Worm (Caenorhabditis elegans) whole organism, L2 larva: ENCODE measurements around the gene nhr-71.
A peak's percentile ranks its signal among the peaks of the same experiment; 100 is the strongest.

Source experiments
- C34F6.9 ChIP-seq: fragments of 150-350 bp; optimal IDR thresholded peaks from 2 replicates; lab custom pipeline; 2014; ENCODE audit warnings: missing biosample characterization, missing genetic modification characterization
- F13H6.1 ChIP-seq: sonication (generic microtip); optimal IDR thresholded peaks from 2 replicates; lab custom pipeline; 2016; ENCODE audit warnings: missing genetic modification characterization, missing compliant biosample characterization
- R02D3.7 ChIP-seq: fragments of 150-350 bp; optimal IDR thresholded peaks from 2 replicates; lab custom pipeline; 2014; ENCODE audit warnings: missing biosample characterization, missing genetic modification characterization
- Y55F3AM.14 ChIP-seq: fragments of 200-800 bp; sonication (Bioruptor generic); optimal IDR thresholded peaks from 2 replicates; lab custom pipeline; 2018; ENCODE audit warnings: mild to moderate bottlenecking, missing genetic modification characterization, missing compliant biosample characterization
- ZK546.5 ChIP-seq: sonication (generic microtip); optimal IDR thresholded peaks from 2 replicates; lab custom pipeline; 2017; ENCODE audit warnings: missing biosample characterization, missing genetic modification characterization
- alr-1 ChIP-seq: fragments of 150-350 bp; optimal IDR thresholded peaks from 2 replicates; lab custom pipeline; 2014; ENCODE audit warnings: missing biosample characterization, missing genetic modification characterization
- aly-2 ChIP-seq: fragments of 150-350 bp; optimal IDR thresholded peaks from 2 replicates; lab custom pipeline; 2014; ENCODE audit warnings: missing biosample characterization, missing genetic modification characterization
- ama-1 ChIP-seq: fragments of 150-350 bp; optimal IDR thresholded peaks from 2 replicates; lab custom pipeline; 2018; ENCODE audit warnings: inconsistent platforms
- blmp-1 ChIP-seq: sonication (generic microtip); optimal IDR thresholded peaks from 2 replicates; lab custom pipeline; 2017; ENCODE audit warnings: missing genetic modification characterization, mild to moderate bottlenecking, missing compliant biosample characterization, antibody characterized with exemption, moderate library complexity; ENCODE audit not compliant: insufficient read depth
- ceh-16 ChIP-seq: fragments of 150-350 bp; optimal IDR thresholded peaks from 2 replicates; lab custom pipeline; 2014; ENCODE audit warnings: missing biosample characterization, missing genetic modification characterization
- ceh-82 ChIP-seq: fragments of 150-350 bp; optimal IDR thresholded peaks from 2 replicates; lab custom pipeline; 2014; ENCODE audit warnings: missing biosample characterization, missing genetic modification characterization
- crh-2 ChIP-seq: sonication (generic microtip); optimal IDR thresholded peaks from 2 replicates; lab custom pipeline; 2017; ENCODE audit warnings: missing biosample characterization, missing genetic modification characterization
- egl-27 ChIP-seq: sonication (generic microtip); optimal IDR thresholded peaks from 3 replicates; lab custom pipeline; 2017; ENCODE audit warnings: missing biosample characterization, missing genetic modification reagents, missing genetic modification characterization
- fos-1 ChIP-seq: fragments of 150-350 bp; optimal IDR thresholded peaks from 2 replicates; lab custom pipeline; 2014; ENCODE audit warnings: missing biosample characterization, missing genetic modification characterization
- gmeb-1 ChIP-seq: fragments of 150-350 bp; optimal IDR thresholded peaks from 2 replicates; lab custom pipeline; 2014; ENCODE audit warnings: missing biosample characterization, missing genetic modification characterization
- lin-11 ChIP-seq: fragments of 150-350 bp; sonication (generic microtip); optimal IDR thresholded peaks from 2 replicates; lab custom pipeline; 2014; ENCODE audit warnings: missing biosample characterization, missing genetic modification characterization, inconsistent platforms, mixed read lengths
- lin-13 ChIP-seq: fragments of 150-350 bp; optimal IDR thresholded peaks from 2 replicates; lab custom pipeline; 2014; ENCODE audit warnings: missing biosample characterization, missing genetic modification reagents, missing genetic modification characterization
- lin-39 ChIP-seq: fragments of 150-350 bp; optimal IDR thresholded peaks from 2 replicates; lab custom pipeline; 2014; ENCODE audit warnings: missing biosample characterization, missing genetic modification reagents, missing genetic modification characterization
- lsy-2 ChIP-seq, 2 experiments: fragments of 150-350 bp in 1 of 2; sonication (generic microtip) in 1 of 2; optimal IDR thresholded peaks; 2 replicates each; lab custom pipeline; 2014 to 2017; ENCODE audit warnings: missing biosample characterization in 2 of 2, missing genetic modification characterization in 2 of 2
- mab-5 ChIP-seq: fragments of 150-350 bp; optimal IDR thresholded peaks from 2 replicates; lab custom pipeline; 2014; ENCODE audit warnings: missing biosample characterization, missing genetic modification characterization
- mbf-1 ChIP-seq: sonication (generic microtip); optimal IDR thresholded peaks from 2 replicates; lab custom pipeline; 2017; ENCODE audit warnings: missing biosample characterization, missing genetic modification characterization
- mdl-1 ChIP-seq, 2 experiments: fragments of 150-350 bp in 1 of 2; sonication (generic microtip) in 1 of 2; optimal IDR thresholded peaks; 2 replicates each; lab custom pipeline; 2017; ENCODE audit warnings: missing biosample characterization in 2 of 2, missing genetic modification characterization in 2 of 2
- nhr-10 ChIP-seq: sonication (generic microtip); optimal IDR thresholded peaks from 2 replicates; lab custom pipeline; 2017; ENCODE audit warnings: missing biosample characterization, missing genetic modification characterization
- nhr-11 ChIP-seq: fragments of 150-350 bp; optimal IDR thresholded peaks from 2 replicates; lab custom pipeline; 2014; ENCODE audit warnings: missing biosample characterization, missing genetic modification characterization
- nhr-12 ChIP-seq: fragments of 150-350 bp; optimal IDR thresholded peaks from 2 replicates; lab custom pipeline; 2014; ENCODE audit warnings: missing biosample characterization, missing genetic modification characterization
- nhr-129 ChIP-seq: fragments of 150-350 bp; optimal IDR thresholded peaks from 2 replicates; lab custom pipeline; 2014; ENCODE audit warnings: missing biosample characterization, missing genetic modification characterization
- nhr-21 ChIP-seq: fragments of 150-350 bp; optimal IDR thresholded peaks from 2 replicates; lab custom pipeline; 2014; ENCODE audit warnings: missing biosample characterization, missing genetic modification characterization
- nhr-23 ChIP-seq: fragments of 150-350 bp; optimal IDR thresholded peaks from 2 replicates; lab custom pipeline; 2014; ENCODE audit warnings: missing biosample characterization, missing genetic modification reagents, missing genetic modification characterization
- nhr-237 ChIP-seq: fragments of 150-350 bp; optimal IDR thresholded peaks from 2 replicates; lab custom pipeline; 2014; ENCODE audit warnings: missing biosample characterization, missing genetic modification characterization
- nhr-25 ChIP-seq: fragments of 150-350 bp; sonication (generic microtip); optimal IDR thresholded peaks from 3 replicates; lab custom pipeline; 2014; ENCODE audit warnings: missing biosample characterization, missing genetic modification characterization
- nhr-6 ChIP-seq: fragments of 150-350 bp; optimal IDR thresholded peaks from 2 replicates; lab custom pipeline; 2014; ENCODE audit warnings: missing biosample characterization, missing genetic modification characterization
- nhr-77 ChIP-seq: fragments of 150-350 bp; optimal IDR thresholded peaks from 2 replicates; lab custom pipeline; 2014; ENCODE audit warnings: missing biosample characterization, missing genetic modification characterization
- peb-1 ChIP-seq: fragments of 150-350 bp; optimal IDR thresholded peaks from 2 replicates; lab custom pipeline; 2014; ENCODE audit warnings: missing biosample characterization, missing genetic modification characterization
- sem-4 ChIP-seq: fragments of 150-350 bp; optimal IDR thresholded peaks from 2 replicates; lab custom pipeline; 2014; ENCODE audit warnings: missing biosample characterization, missing genetic modification reagents, missing genetic modification characterization
- sma-3 ChIP-seq: sonication (generic microtip); optimal IDR thresholded peaks from 2 replicates; lab custom pipeline; 2016; ENCODE audit warnings: missing genetic modification reagents, missing genetic modification characterization, missing compliant biosample characterization
- sma-9 ChIP-seq, 2 experiments: fragments of 150-350 bp in 1 of 2; sonication (generic microtip) in 1 of 2; optimal IDR thresholded peaks; 2 replicates each; lab custom pipeline; 2014 to 2016; ENCODE audit warnings: missing genetic modification characterization in 2 of 2, mild to moderate bottlenecking in 1 of 2, missing biosample characterization in 1 of 2, missing compliant biosample characterization in 1 of 2, missing genetic modification reagents in 1 of 2, moderate library complexity in 1 of 2
- snpc-4 ChIP-seq: fragments of 150-350 bp; optimal IDR thresholded peaks from 2 replicates; lab custom pipeline; 2014; ENCODE audit warnings: missing biosample characterization, missing genetic modification characterization
- unc-55 ChIP-seq: fragments of 150-350 bp; sonication (generic microtip); optimal IDR thresholded peaks from 3 replicates; lab custom pipeline; 2014; ENCODE audit warnings: missing biosample characterization, missing genetic modification reagents, missing genetic modification characterization
- unc-62 ChIP-seq: fragments of 150-350 bp; optimal IDR thresholded peaks from 2 replicates; lab custom pipeline; 2014; ENCODE audit warnings: missing biosample characterization, missing genetic modification reagents, missing genetic modification characterization
- zag-1 ChIP-seq: fragments of 150-350 bp; optimal IDR thresholded peaks from 2 replicates; lab custom pipeline; 2014; ENCODE audit warnings: missing biosample characterization, missing genetic modification characterization
- ztf-1 ChIP-seq: fragments of 200-800 bp; sonication (Bioruptor generic); conservative IDR thresholded peaks from 2 replicates; pipeline ENCODE4 v1.3.6; 2022; ENCODE audit warnings: missing genetic modification characterization, missing compliant biosample characterization
- ztf-11 ChIP-seq: sonication (generic microtip); optimal IDR thresholded peaks from 2 replicates; lab custom pipeline; 2017; ENCODE audit warnings: missing biosample characterization, missing genetic modification characterization
- ztf-4 ChIP-seq: fragments of 150-350 bp; optimal IDR thresholded peaks from 2 replicates; lab custom pipeline; 2014; ENCODE audit warnings: missing biosample characterization, missing genetic modification characterization

Gene nhr-71

ce11 chrX:13726874-13727343 is 20.2 kb upstream of the nhr-71 start, which contains the start of gene pix-1 (continued):
- TF ChIP-seq sem-4 (peak; percentile 67), R02D3.7 (tag; lab: Kevin White, UChicago) (no peak), sma-9 (GFP tag; optimal IDR thresholded peaks at IDR 0.05; lab: Kevin White, UChicago) (peak; percentile 85), sma-9 (tag; optimal IDR thresholded peaks at IDR 0.05; lab: Kevin White, UChicago) (no peak), lsy-2 (tag; optimal IDR thresholded peaks at IDR 0.05; lab: Kevin White, UChicago) (peak in 1 of 2 experiments; percentile 69), nhr-6 (peak; percentile 2), peb-1 (tag; lab: Kevin White, UChicago) (no peak), fos-1 (peak; percentile 64), lin-11 (tag; lab: Kevin White, UChicago) (peak; percentile 11), mab-5 (tag; lab: Kevin White, UChicago) (peak; percentile 50)

ce11 chrX:13728991-13729390 is 18.1 kb upstream of the nhr-71 start:
- no peak for TF ChIP-seq egl-27 (tag; lab: Kevin White, UChicago)
- no peak for TF ChIP-seq ama-1 (lab: Kevin White, UChicago)
- TF ChIP-seq ZK546.5 (tag; lab: Kevin White, UChicago), result no peak
- TF ChIP-seq nhr-23 (tag; lab: Kevin White, UChicago), result no peak
- TF ChIP-seq crh-2 (tag; lab: Kevin White, UChicago), result no peak
- no peak for TF ChIP-seq nhr-21 (tag; lab: Kevin White, UChicago)
- TF ChIP-seq nhr-11 (tag; lab: Kevin White, UChicago), result no peak

DNA sequence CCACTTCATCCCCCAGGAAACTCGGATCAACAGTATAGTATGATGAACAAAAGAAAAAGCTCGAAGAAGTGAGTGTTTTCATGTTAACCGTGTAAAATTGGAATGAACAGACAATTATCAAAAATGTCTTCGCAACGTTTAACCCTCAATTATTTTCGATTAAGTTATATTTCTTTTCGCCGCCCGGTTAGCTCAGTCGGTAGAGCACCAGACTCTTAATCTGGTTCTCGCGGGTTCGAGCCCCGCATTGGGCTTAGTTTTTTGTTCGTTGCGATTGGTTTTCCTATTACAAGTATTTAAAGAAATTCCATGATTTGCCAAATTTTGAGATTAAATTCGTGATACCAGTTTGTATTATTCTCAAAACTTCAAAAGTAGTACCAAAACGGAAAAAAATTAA is 17.4 kb upstream of the nhr-71 start:
- TF ChIP-seq nhr-21 (tag; lab: Kevin White, UChicago), result no peak
- no peak for TF ChIP-seq ceh-82 (tag; lab: Kevin White, UChicago)
- no peak for TF ChIP-seq blmp-1 (tag; lab: Kevin White, UChicago)
- no peak for TF ChIP-seq ama-1 (lab: Kevin White, UChicago)
- TF ChIP-seq ztf-4 (tag; lab: Kevin White, UChicago), result no peak
- no peak for TF ChIP-seq F13H6.1
- no peak for TF ChIP-seq nhr-77 (tag; lab: Kevin White, UChicago)
- no peak for TF ChIP-seq mdl-1 (tag; optimal IDR thresholded peaks at IDR 0.05; lab: Kevin White, UChicago)
- no peak for TF ChIP-seq nhr-10
- TF ChIP-seq nhr-23 (tag; lab: Kevin White, UChicago), result no peak
- no peak for TF ChIP-seq ztf-1 (GFP tag; lab: Robert Waterston, UW)
- no peak for TF ChIP-seq aly-2 (tag; lab: Kevin White, UChicago)
- no peak for TF ChIP-seq lin-13 (GFP tag; lab: Kevin White, UChicago)
- no peak for TF ChIP-seq lin-39 (tag; lab: Kevin White, UChicago)

ce11 chrX:13730209-13730975 is 16.7 kb upstream of the nhr-71 start:
- TF ChIP-seq nhr-12 (no peak), ztf-11 (tag; lab: Kevin White, UChicago) (no peak), blmp-1 (tag; lab: Kevin White, UChicago) (peak; percentile 33), gmeb-1 (tag; lab: Kevin White, UChicago) (peak; percentile 26), C34F6.9 (tag; lab: Kevin White, UChicago) (no peak), sma-3 (GFP tag; lab: Kevin White, UChicago) (peak; percentile 50), egl-27 (tag; lab: Kevin White, UChicago) (no peak), nhr-11 (tag; lab: Kevin White, UChicago) (peak; percentile 72), lin-39 (tag; lab: Kevin White, UChicago) (no peak), unc-55 (GFP tag; lab: Kevin White, UChicago) (peak; percentile 19), nhr-25 (tag; lab: Kevin White, UChicago) (peak; percentile 48), sem-4 (no peak), Y55F3AM.14 (no peak), ceh-16 (peak; percentile 3), nhr-129 (tag; lab: Kevin White, UChicago) (peak; percentile 47), zag-1 (tag; lab: Kevin White, UChicago) (no peak), nhr-237 (tag; lab: Kevin White, UChicago) (no peak), mbf-1 (no peak), crh-2 (tag; lab: Kevin White, UChicago) (no peak), sma-9 (GFP tag; optimal IDR thresholded peaks at IDR 0.05; lab: Kevin White, UChicago) (peak; percentile 57), sma-9 (tag; optimal IDR thresholded peaks at IDR 0.05; lab: Kevin White, UChicago) (no peak), peb-1 (tag; lab: Kevin White, UChicago) (no peak), unc-62 (GFP tag; lab: Kevin White, UChicago) (no peak), nhr-6 (no peak), alr-1 (tag; lab: Kevin White, UChicago) (no peak), mab-5 (tag; lab: Kevin White, UChicago) (no peak), lsy-2 (tag; optimal IDR thresholded peaks at IDR 0.05; lab: Kevin White, UChicago) (no peak), F13H6.1 (peak; percentile 24), nhr-23 (tag; lab: Kevin White, UChicago) (no peak), ama-1 (lab: Kevin White, UChicago) (no peak), snpc-4 (no peak), lin-13 (GFP tag; lab: Kevin White, UChicago) (peak; percentile 21), ceh-82 (tag; lab: Kevin White, UChicago) (no peak), nhr-21 (tag; lab: Kevin White, UChicago) (no peak), ztf-1 (GFP tag; lab: Robert Waterston, UW) (no peak)
